Worm (Caenorhabditis elegans): ENCODE results near the gene R04A9.1.

R04A9.1 gene

DNA sequence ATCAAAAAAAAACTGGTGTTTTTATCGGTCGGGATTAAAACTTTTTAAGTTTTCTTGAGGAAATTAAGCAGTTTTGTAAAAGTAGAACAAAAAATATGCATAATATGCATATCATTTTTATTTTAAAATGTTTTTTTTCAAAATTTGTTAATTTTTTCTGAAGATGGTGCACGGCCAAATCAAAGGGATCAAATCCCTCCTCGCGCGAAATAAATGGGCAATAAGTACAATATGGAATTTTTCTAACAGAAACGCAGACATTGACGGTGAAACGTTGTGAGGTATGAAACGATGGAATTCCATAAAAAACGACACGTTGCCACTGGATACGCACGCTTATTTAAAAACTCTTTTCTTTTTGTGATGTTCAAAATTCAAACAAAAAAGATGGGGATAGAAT lies 1.7 kb upstream of the R04A9.1 start:
- peak; percentile 25 for TF ChIP-seq nhr-23 (tag; optimal IDR thresholded peaks at IDR 0.05)
- TF ChIP-seq sea-2 (GFP tag; optimal IDR thresholded peaks at IDR 0.05), result no peak
- peak; percentile 39 for TF ChIP-seq nhr-43 (tag; optimal IDR thresholded peaks at IDR 0.05; ENCODE audit: poor library complexity, severe bottlenecking)
- no peak for TF ChIP-seq pha-4 (tag; optimal IDR thresholded peaks at IDR 0.05)
- TF ChIP-seq jun-1 (tag; optimal IDR thresholded peaks at IDR 0.05), result peak; percentile 12

DNA sequence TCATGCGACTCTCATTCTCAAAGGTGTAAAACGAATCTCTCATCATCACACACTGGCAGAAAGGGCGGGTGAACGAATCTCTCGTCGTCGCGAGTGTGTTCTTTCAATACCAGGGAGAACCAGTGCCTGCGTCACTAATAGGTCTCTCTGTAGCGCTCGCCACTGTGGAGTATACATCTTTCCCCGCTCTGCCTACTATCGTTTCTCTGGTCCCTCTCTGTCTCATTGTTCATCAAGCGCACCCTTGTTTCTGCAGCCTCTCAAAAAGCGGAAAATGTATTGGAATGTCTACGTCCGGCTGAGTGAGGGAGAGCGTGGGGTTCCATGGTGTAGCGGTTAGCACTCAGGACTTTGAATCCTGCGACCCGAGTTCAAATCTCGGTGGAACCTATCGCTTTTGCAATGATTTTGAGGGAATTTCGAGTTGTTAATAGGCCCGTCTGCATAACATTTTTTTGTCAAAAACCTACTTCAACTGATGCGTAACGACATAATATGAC lies 5.4 kb downstream of the R04A9.1 start:
- TF ChIP-seq pqm-1 (tag; optimal IDR thresholded peaks at IDR 0.05) (peak; percentile 83), ztf-11 (tag; optimal IDR thresholded peaks at IDR 0.05) (no peak), nhr-76 (tag; optimal IDR thresholded peaks at IDR 0.05) (peak; percentile 31), lsy-12 (tag; optimal IDR thresholded peaks at IDR 0.05) (peak; percentile 78), snpc-4 (tag; optimal IDR thresholded peaks at IDR 0.05) (peak; percentile 78), unc-62 (GFP tag; optimal IDR thresholded peaks at IDR 0.05) (no peak), nfya-1 (tag; optimal IDR thresholded peaks at IDR 0.05; ENCODE audit: insufficient read depth) (peak; percentile 79), ceh-16 (tag; optimal IDR thresholded peaks at IDR 0.05) (no peak), nhr-11 (tag; optimal IDR thresholded peaks at IDR 0.05) (peak; percentile 79), mml-1 (tag; optimal IDR thresholded peaks at IDR 0.05) (no peak), ama-1 (optimal IDR thresholded peaks at IDR 0.05) (no peak), lin-15B (tag; optimal IDR thresholded peaks at IDR 0.05) (peak; percentile 52), nhr-12 (tag; optimal IDR thresholded peaks at IDR 0.05) (peak; percentile 8), ceh-9 (tag; optimal IDR thresholded peaks at IDR 0.05) (peak; percentile 82), sea-2 (GFP tag; optimal IDR thresholded peaks at IDR 0.05) (no peak), jun-1 (tag; optimal IDR thresholded peaks at IDR 0.05) (peak; percentile 97), skn-1 (tag; optimal IDR thresholded peaks at IDR 0.05) (peak; percentile 94), mdl-1 (tag; optimal IDR thresholded peaks at IDR 0.05) (peak; percentile 61), daf-12 (tag; optimal IDR thresholded peaks at IDR 0.05) (no peak), ztf-4 (tag; optimal IDR thresholded peaks at IDR 0.05) (no peak), nhr-77 (tag; optimal IDR thresholded peaks at IDR 0.05) (peak; percentile 85), egl-5 (tag; optimal IDR thresholded peaks at IDR 0.05) (peak; percentile 62), ceh-28 (tag; optimal IDR thresholded peaks at IDR 0.05) (peak; percentile 92), unc-39 (tag; optimal IDR thresholded peaks at IDR 0.05) (no peak), elt-3 (tag; optimal IDR thresholded peaks at IDR 0.05) (peak in 2 of 3 experiments; percentile 26 to 53), pha-4 (tag; optimal IDR thresholded peaks at IDR 0.05) (peak; percentile 91), nhr-67 (tag; optimal IDR thresholded peaks at IDR 0.05) (no peak), tbx-2 (tag; optimal IDR thresholded peaks at IDR 0.05) (peak; percentile 95), ceh-82 (tag; optimal IDR thresholded peaks at IDR 0.05) (peak; percentile 88), R02D3.7 (tag; optimal IDR thresholded peaks at IDR 0.05) (peak; percentile 78), elt-1 (tag; optimal IDR thresholded peaks at IDR 0.05) (peak; percentile 54), nhr-28 (tag; optimal IDR thresholded peaks at IDR 0.05) (no peak), nhr-25 (tag; optimal IDR thresholded peaks at IDR 0.05) (peak; percentile 90), nhr-23 (tag; optimal IDR thresholded peaks at IDR 0.05) (peak; percentile 88), hmg-11 (tag; optimal IDR thresholded peaks at IDR 0.05) (peak; percentile 98), fkh-10 (GFP tag; optimal IDR thresholded peaks at IDR 0.05) (peak; percentile 79), ZK546.5 (tag; optimal IDR thresholded peaks at IDR 0.05) (no peak), zag-1 (tag; optimal IDR thresholded peaks at IDR 0.05) (no peak), lin-39 (tag; optimal IDR thresholded peaks at IDR 0.05) (peak; percentile 84), elt-2 (tag; optimal IDR thresholded peaks at IDR 0.05) (peak; percentile 72), eor-1 (tag; optimal IDR thresholded peaks at IDR 0.05) (peak in 1 of 2 experiments; percentile 63), fos-1 (tag; optimal IDR thresholded peaks at IDR 0.05) (no peak), fkh-2 (tag; optimal IDR thresholded peaks at IDR 0.05) (no peak), egl-27 (tag; optimal IDR thresholded peaks at IDR 0.05) (peak; percentile 83), nhr-43 (tag; optimal IDR thresholded peaks at IDR 0.05; ENCODE audit: poor library complexity, severe bottlenecking) (peak; percentile 89), nhr-237 (tag; optimal IDR thresholded peaks at IDR 0.05) (peak; percentile 22), aly-2 (tag; optimal IDR thresholded peaks at IDR 0.05) (peak; percentile 71)
